Fruit fly (Drosophila melanogaster) whole organism, embryonic: ENCODE measurements around the gene CG31262.

Source experiments
- CG10959 ChIP-seq: fragments of 200-800 bp; sonication (Bioruptor generic); IDR thresholded peaks from 2 replicates; pipeline ENCODE4 v1.3.6; 2022; ENCODE audit warnings: missing biosample characterization, missing genetic modification characterization
- CG14050 ChIP-seq: fragments of 200-800 bp; sonication (Bioruptor generic); IDR thresholded peaks from 3 replicates; pipeline ENCODE4 v1.3.6; 2022; ENCODE audit warnings: missing biosample characterization, missing genetic modification characterization
- CG14860 ChIP-seq: fragments of 200-800 bp; sonication (Bioruptor generic); IDR thresholded peaks from 3 replicates; pipeline ENCODE4 v1.3.6; 2022; ENCODE audit warnings: missing biosample characterization, missing genetic modification characterization; ENCODE audit not compliant: partially characterized antibody
- CG2202 ChIP-seq: fragments of 200-800 bp; sonication (Bioruptor generic); optimal IDR thresholded peaks from 2 replicates; lab custom pipeline; 2018; ENCODE audit warnings: missing biosample characterization, mild to moderate bottlenecking, missing genetic modification characterization
- CG2712 ChIP-seq: fragments of 200-800 bp; optimal IDR thresholded peaks from 3 replicates; lab custom pipeline; 2019; ENCODE audit warnings: missing biosample characterization, mild to moderate bottlenecking, missing genetic modification characterization, moderate library complexity
- CG33557 ChIP-seq: fragments of 200-800 bp; sonication (Bioruptor generic); optimal IDR thresholded peaks from 2 replicates; lab custom pipeline; 2019; ENCODE audit warnings: missing biosample characterization, mild to moderate bottlenecking, missing genetic modification characterization, moderate library complexity
- CG5245 ChIP-seq: fragments of 200-800 bp; sonication (Bioruptor generic); optimal IDR thresholded peaks from 3 replicates; lab custom pipeline; 2016; ENCODE audit warnings: missing biosample characterization, missing genetic modification characterization
- CG6654 ChIP-seq: fragments of 200-800 bp; sonication (Bioruptor generic); optimal IDR thresholded peaks from 2 replicates; lab custom pipeline; 2017; ENCODE audit warnings: missing biosample characterization, mild to moderate bottlenecking, missing genetic modification characterization
- D19A ChIP-seq: fragments of 200-800 bp; optimal IDR thresholded peaks from 3 replicates; lab custom pipeline; 2019; ENCODE audit warnings: missing biosample characterization, mild to moderate bottlenecking, missing genetic modification characterization, moderate library complexity
- Deaf1 ChIP-seq: fragments of 200-800 bp; optimal IDR thresholded peaks from 3 replicates; lab custom pipeline; 2019; ENCODE audit warnings: missing biosample characterization, mild to moderate bottlenecking, missing genetic modification characterization, moderate library complexity
- Dref ChIP-seq: fragments of 200-800 bp; sonication (Bioruptor generic); IDR thresholded peaks from 2 replicates; pipeline ENCODE4 v1.3.6; 2022; ENCODE audit warnings: missing biosample characterization, missing genetic modification characterization
- Hey ChIP-seq: fragments of 200-800 bp; sonication (Bioruptor generic); optimal IDR thresholded peaks from 3 replicates; lab custom pipeline; 2018; ENCODE audit warnings: missing biosample characterization, mild to moderate bottlenecking, missing genetic modification characterization
- Hr51 ChIP-seq, 2 experiments: fragments of 200-800 bp; sonication (Bioruptor generic); optimal IDR thresholded peaks; 2 replicates in 1 of 2; 3 replicates in 1 of 2; lab custom pipeline; 2016 to 2018; ENCODE audit warnings: missing biosample characterization in 2 of 2, missing genetic modification characterization in 2 of 2, mild to moderate bottlenecking in 1 of 2, moderate library complexity in 1 of 2
- Hsf ChIP-seq: fragments of 200-800 bp; sonication (Bioruptor generic); optimal IDR thresholded peaks from 3 replicates; lab custom pipeline; 2016; ENCODE audit warnings: missing biosample characterization, missing genetic modification characterization
- Jarid2 ChIP-seq: fragments of 200-800 bp; sonication (Bioruptor generic); optimal IDR thresholded peaks from 3 replicates; lab custom pipeline; 2017; ENCODE audit warnings: mild to moderate bottlenecking, missing biosample characterization, missing genetic modification reagents, missing genetic modification characterization
- Oli ChIP-seq: fragments of 200-800 bp; sonication (Bioruptor generic); optimal IDR thresholded peaks from 2 replicates; lab custom pipeline; 2018; ENCODE audit warnings: missing biosample characterization, mild to moderate bottlenecking, missing genetic modification characterization, moderate library complexity
- Trl ChIP-seq, 3 experiments: fragments of >200 bp in 2 of 3; fragments of 200-800 bp in 1 of 3; sonication (Bioruptor generic) in 1 of 3; optimal IDR thresholded peaks; 2 replicates in 1 of 3; 3 replicates in 2 of 3; lab custom pipeline; 2016 to 2017; ENCODE audit warnings: missing biosample characterization in 1 of 3, missing genetic modification characterization in 1 of 3
- Usf ChIP-seq: fragments of 200-800 bp; sonication (Bioruptor generic); optimal IDR thresholded peaks from 2 replicates; lab custom pipeline; 2017; ENCODE audit warnings: missing genotype, missing biosample characterization, missing genetic modification characterization
- YL-1 ChIP-seq: fragments of 200-800 bp; sonication (Bioruptor generic); optimal IDR thresholded peaks from 3 replicates; lab custom pipeline; 2017; ENCODE audit warnings: missing biosample characterization, mild to moderate bottlenecking, missing genetic modification characterization
- cato ChIP-seq: fragments of 200-800 bp; sonication (Bioruptor generic); optimal IDR thresholded peaks from 2 replicates; lab custom pipeline; 2016; ENCODE audit warnings: missing biosample characterization, missing genetic modification characterization, borderline replicate concordance
- da ChIP-seq: fragments of 200-800 bp; sonication (Bioruptor generic); optimal IDR thresholded peaks from 2 replicates; lab custom pipeline; 2016; ENCODE audit warnings: missing biosample characterization, missing genetic modification characterization
- fd102C ChIP-seq: fragments of 200-800 bp; sonication (Bioruptor generic); optimal IDR thresholded peaks from 2 replicates; lab custom pipeline; 2018; ENCODE audit warnings: missing biosample characterization, mild to moderate bottlenecking, missing genetic modification characterization, moderate library complexity
- fd64A ChIP-seq: fragments of 200-800 bp; sonication (Bioruptor generic); optimal IDR thresholded peaks from 3 replicates; lab custom pipeline; 2018; ENCODE audit warnings: missing biosample characterization, mild to moderate bottlenecking, missing genetic modification characterization
- gcm ChIP-seq: fragments of 200-800 bp; sonication (Bioruptor generic); optimal IDR thresholded peaks from 2 replicates; lab custom pipeline; 2019; ENCODE audit warnings: missing biosample characterization, mild to moderate bottlenecking, missing genetic modification characterization, moderate library complexity
- jing ChIP-seq: fragments of 200-800 bp; sonication (Bioruptor generic); optimal IDR thresholded peaks from 2 replicates; lab custom pipeline; 2018; ENCODE audit warnings: missing biosample characterization, mild to moderate bottlenecking, missing genetic modification characterization
- knrl ChIP-seq: fragments of 200-800 bp; sonication (Bioruptor generic); IDR thresholded peaks from 3 replicates; pipeline ENCODE4 v1.3.6; 2022; ENCODE audit warnings: missing biosample characterization, missing genetic modification characterization; ENCODE audit not compliant: partially characterized antibody
- lov ChIP-seq, 2 experiments: fragments of 200-800 bp in 1 of 2; fragments of >200 bp in 1 of 2; sonication (Bioruptor generic) in 1 of 2; IDR thresholded peaks in 1 of 2; optimal IDR thresholded peaks in 1 of 2; 2 replicates in 1 of 2; 3 replicates in 1 of 2; pipeline versions ENCODE4 v1.3.6 to Lab custom; 2017 to 2022; ENCODE audit warnings: missing biosample characterization in 1 of 2, missing genetic modification characterization in 1 of 2
- nerfin-2 ChIP-seq: fragments of 200-800 bp; sonication (Bioruptor generic); IDR thresholded peaks from 2 replicates; pipeline ENCODE4 v1.3.6; 2022; ENCODE audit warnings: missing biosample characterization, missing genetic modification characterization; ENCODE audit not compliant: partially characterized antibody
- peb ChIP-seq: fragments of 200-800 bp; sonication (Bioruptor generic); IDR thresholded peaks from 2 replicates; pipeline ENCODE4 v1.3.6; 2022; ENCODE audit warnings: missing biosample characterization, missing genetic modification characterization
- pzg ChIP-seq: fragments of 200-800 bp; sonication (Bioruptor generic); optimal IDR thresholded peaks from 3 replicates; lab custom pipeline; 2018; ENCODE audit warnings: missing biosample characterization, mild to moderate bottlenecking, missing genetic modification characterization, moderate library complexity
- sens ChIP-seq: fragments of 200-800 bp; sonication (Bioruptor generic); peaks from one replicate; lab custom pipeline; 2016; ENCODE audit warnings: missing biosample characterization, missing genetic modification characterization
- sob ChIP-seq: fragments of 200-800 bp; sonication (Bioruptor generic); IDR thresholded peaks from 2 replicates; pipeline ENCODE4 v1.3.6; 2022; ENCODE audit warnings: missing biosample characterization, missing genetic modification characterization
- ssp ChIP-seq: fragments of 200-800 bp; sonication (Bioruptor generic); IDR thresholded peaks from 2 replicates; pipeline ENCODE4 v1.3.6; 2022; ENCODE audit warnings: missing biosample characterization, missing genetic modification characterization
- trem ChIP-seq: fragments of 200-800 bp; optimal IDR thresholded peaks from 3 replicates; lab custom pipeline; 2019; ENCODE audit warnings: missing biosample characterization, mild to moderate bottlenecking, missing genetic modification characterization, moderate library complexity

The CG31262 gene

dm6 chr3R:17222974-17223373 lies at the start of gene CG31262:
TSS of gene CG31262 (minus strand) at chr3R:17223074.
- no peak for TF ChIP-seq CG5245 (GFP tag; lab: Kevin White, UChicago)
- TF ChIP-seq CG10959 (GFP tag; lab: Robert Waterston, UW) = 0 out of 2 replicates have a peak, but pooled peaks have one; percentile 8
- no peak for TF ChIP-seq ssp (GFP tag; lab: Robert Waterston, UW)
- no peak for TF ChIP-seq jing (GFP tag; lab: Kevin White, UChicago)
- TF ChIP-seq fd64A (GFP tag; lab: Kevin White, UChicago) = no peak

DNA sequence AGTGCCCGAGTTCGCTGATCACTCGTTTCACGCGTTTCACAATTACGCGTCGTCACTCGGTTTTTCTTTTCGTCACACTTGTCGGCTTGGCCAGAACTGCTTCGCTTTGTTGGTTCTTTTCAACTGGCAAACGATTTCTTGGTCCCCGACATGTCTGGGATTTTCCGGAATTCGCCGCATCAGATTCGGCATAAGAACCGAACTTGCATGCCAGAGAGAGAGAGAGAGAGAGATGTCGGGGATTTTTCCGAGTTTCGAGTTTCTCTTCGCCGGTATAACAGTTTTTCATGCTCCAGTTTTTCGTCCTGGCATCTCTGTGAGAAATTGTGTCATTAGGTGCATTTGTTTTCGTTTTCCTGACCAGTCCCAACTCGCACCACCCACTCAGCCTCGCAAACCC lies 42.1 kb upstream of the CG31262 start, which contains the start of the genes beat-IIb and CG44257:
Gene beat-IIb, minus strand, starts transcription at position 101 of the 400 bp plus-strand sequence.
Gene CG44257, plus strand, starts transcription at position 330 of the 400 bp plus-strand sequence.
- TF ChIP-seq Deaf1 (tag; lab: Kevin White, UChicago) (peak; percentile 88), da (GFP tag; lab: Kevin White, UChicago) (no peak), Trl (optimal IDR thresholded peaks at IDR 0.05; lab: Kevin White, UChicago) (peak in 1 of 2 experiments; percentile 46), Trl (GFP tag; optimal IDR thresholded peaks at IDR 0.05; lab: Kevin White, UChicago) (no peak)

DNA sequence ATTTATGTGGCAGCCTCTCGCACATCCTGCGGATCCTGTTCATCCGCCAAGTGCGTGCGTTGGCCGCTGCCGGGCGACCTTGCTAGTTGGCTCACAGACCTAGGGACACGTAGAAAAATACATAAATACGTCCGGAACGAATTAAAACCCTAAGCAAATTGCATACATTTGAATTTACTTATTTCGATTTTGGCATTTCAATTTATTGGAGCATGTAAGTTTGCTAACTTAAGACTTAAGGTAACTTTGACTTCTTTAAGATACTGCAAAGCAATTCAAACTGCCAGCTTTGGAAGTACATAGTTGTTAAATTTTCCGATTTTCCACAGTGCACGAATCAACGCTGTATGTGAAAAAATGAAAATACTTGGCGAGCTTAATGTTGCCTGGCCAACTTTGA lies 31.2 kb upstream of the CG31262 start, which contains the start of gene CG44259:
Gene CG44259, minus strand, starts transcription at position 101 of the 400 bp plus-strand sequence.
- TF ChIP-seq peb (no peak), Jarid2 (GFP tag; lab: Kevin White, UChicago) (no peak), Dref (GFP tag; lab: Robert Waterston, UW) (no peak), CG33557 (GFP tag; lab: Kevin White, UChicago) (no peak), CG14050 (GFP tag; lab: Robert Waterston, UW) (no peak), YL-1 (no peak), pzg (no peak), Oli (tag; lab: Kevin White, UChicago) (no peak), lov (optimal IDR thresholded peaks at IDR 0.05; lab: Kevin White, UChicago) (no peak), lov (GFP tag; IDR thresholded peaks at IDR 0.05; lab: Robert Waterston, UW) (no peak), CG5245 (GFP tag; lab: Kevin White, UChicago) (no peak), trem (no peak), gcm (GFP tag; lab: Kevin White, UChicago) (no peak), CG2712 (no peak), Usf (no peak), sob (GFP tag; lab: Robert Waterston, UW) (no peak), knrl (GFP tag; lab: Robert Waterston, UW) (no peak), Hey (tag; lab: Kevin White, UChicago) (no peak), D19A (no peak), nerfin-2 (GFP tag; lab: Robert Waterston, UW) (no peak), CG2202 (tag; lab: Kevin White, UChicago) (no peak)

DNA sequence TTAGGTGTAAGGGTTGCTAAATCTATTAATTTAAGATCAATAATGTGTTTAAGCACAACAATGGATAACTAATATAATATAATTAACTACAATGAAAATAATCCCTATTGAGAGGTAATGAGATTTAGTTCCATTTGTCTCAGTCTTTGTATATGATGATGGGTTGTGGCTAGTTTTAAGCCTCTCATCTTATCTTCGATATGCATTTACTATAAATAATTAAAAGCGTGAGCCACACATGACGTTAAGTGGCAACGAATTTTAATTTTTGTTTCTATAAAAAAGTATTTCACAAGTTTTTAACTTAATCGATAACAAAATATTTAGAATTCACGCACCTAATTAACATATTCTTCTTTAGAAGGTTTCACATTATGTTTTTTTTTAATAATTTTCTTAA lies 28.4 kb upstream of the CG31262 start:
- peak; percentile 51 for TF ChIP-seq sens
- TF ChIP-seq Hsf = no peak
- TF ChIP-seq CG6654 (GFP tag; lab: Kevin White, UChicago) = no peak
- TF ChIP-seq Hr51 (GFP tag; optimal IDR thresholded peaks at IDR 0.05; lab: Kevin White, UChicago) = no peak
- no peak for TF ChIP-seq cato (GFP tag; lab: Kevin White, UChicago)
- no peak for TF ChIP-seq CG14860 (GFP tag; lab: Robert Waterston, UW)
- no peak for TF ChIP-seq fd102C (GFP tag; lab: Kevin White, UChicago)
